Worm (Caenorhabditis elegans) whole organism, midembryonic: Measurements from ENCODE around the gene F42A10.6.

Source experiments
- T22C8.4 ChIP-seq: fragments of 200-800 bp; sonication (Bioruptor generic); IDR thresholded peaks from 2 replicates; pipeline ENCODE4 v1.3.6; 2022; ENCODE audit warnings: missing genetic modification characterization, missing compliant biosample characterization
- med-1 ChIP-seq: sonication (generic microtip); optimal IDR thresholded peaks from 2 replicates; lab custom pipeline; 2017; ENCODE audit warnings: missing genetic modification characterization, mild to moderate bottlenecking, missing compliant biosample characterization, antibody characterized with exemption, missing genetic modification reagents; ENCODE audit not compliant: insufficient read depth
- ref-1 ChIP-seq: fragments of 200-800 bp; sonication (Bioruptor generic); conservative IDR thresholded peaks from 2 replicates; pipeline ENCODE4 v1.3.6; 2022; ENCODE audit warnings: missing genetic modification reagents, missing genetic modification characterization, missing compliant biosample characterization
- ztf-23 ChIP-seq: fragments of 200-800 bp; sonication (Bioruptor generic); IDR thresholded peaks from 2 replicates; pipeline ENCODE4 v1.3.6; 2022; ENCODE audit warnings: missing genetic modification reagents, missing genetic modification characterization, missing compliant biosample characterization
- ztf-29 ChIP-seq: fragments of 200-800 bp; sonication (Bioruptor generic); IDR thresholded peaks from 2 replicates; pipeline ENCODE4 v1.3.6; 2022; ENCODE audit warnings: missing genetic modification reagents, missing genetic modification characterization, missing compliant biosample characterization

DNA sequence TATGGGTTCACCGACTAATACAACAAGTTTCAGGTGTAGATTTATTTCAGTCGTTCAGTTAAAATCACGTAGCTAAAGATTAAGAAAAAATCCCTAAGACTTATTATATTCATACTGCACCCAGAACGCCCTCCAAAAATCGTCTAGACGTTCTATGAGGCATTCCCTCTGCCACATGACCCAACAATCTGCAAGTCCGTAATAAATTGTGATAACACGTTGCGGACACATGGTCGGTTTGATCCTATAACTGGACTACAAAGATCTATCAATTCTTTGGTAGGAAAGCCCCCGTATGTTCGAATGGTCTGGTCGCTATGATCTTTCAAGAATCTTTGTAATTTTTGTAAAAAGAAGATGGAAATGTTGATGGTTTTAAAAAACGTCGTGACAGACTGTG is 39.3 kb upstream of the F42A10.6 start:
- TF ChIP-seq ztf-29 (no peak), T22C8.4 (GFP tag; lab: Robert Waterston, UW) (no peak), ztf-23 (GFP tag; lab: Robert Waterston, UW) (no peak), ref-1 (no peak), med-1 (GFP tag; lab: Kevin White, UChicago) (no peak)
